Fruit fly (Drosophila melanogaster) whole organism, wandering third instar larva: ENCODE data around the gene Drsl3.

Experiments
- woc ChIP-seq: sonication (Bioruptor generic); optimal IDR thresholded peaks from 2 replicates; lab custom pipeline; 2016; ENCODE audit warnings: missing biosample characterization, mild to moderate bottlenecking, missing genetic modification characterization

The Drsl3 gene

dm6 chr3L:3353297-3353696 lies 38.5 kb downstream of the Drsl3 start:
- no peak for TF ChIP-seq woc (GFP tag; lab: Kevin White, UChicago)
